Fruit fly (Drosophila melanogaster) whole organism, adult: ENCODE data around the gene CG13033.

Source experiments
- CG11617 ChIP-seq: fragments of 200-800 bp; sonication (Bioruptor generic); optimal IDR thresholded peaks from 2 replicates; lab custom pipeline; 2017; ENCODE audit warnings: mild to moderate bottlenecking, missing biosample characterization, missing genetic modification reagents, missing genetic modification characterization
- CG12768 ChIP-seq: fragments of 200-800 bp; sonication (Bioruptor generic); optimal IDR thresholded peaks from 2 replicates; lab custom pipeline; 2017; ENCODE audit warnings: missing biosample characterization, missing genetic modification characterization, mild to moderate bottlenecking, moderate library complexity, missing genetic modification reagents
- CG14711 ChIP-seq: fragments of 200-800 bp; sonication (Bioruptor generic); optimal IDR thresholded peaks from 2 replicates; lab custom pipeline; 2018; ENCODE audit warnings: missing biosample characterization, mild to moderate bottlenecking, missing genetic modification characterization, moderate library complexity
- CG1620 ChIP-seq: fragments of 200-800 bp; sonication (Bioruptor generic); optimal IDR thresholded peaks from 2 replicates; lab custom pipeline; 2016; ENCODE audit warnings: missing biosample characterization, missing genetic modification characterization
- CG33017 ChIP-seq: fragments of 200-800 bp; sonication (Bioruptor generic); optimal IDR thresholded peaks from 2 replicates; lab custom pipeline; 2018; ENCODE audit warnings: missing biosample characterization, mild to moderate bottlenecking, missing genetic modification characterization, moderate library complexity
- CG5204 ChIP-seq: fragments of 200-800 bp; sonication (Bioruptor generic); optimal IDR thresholded peaks from 2 replicates; lab custom pipeline; 2016; ENCODE audit warnings: missing biosample characterization, missing genetic modification characterization
- CG7045 ChIP-seq: fragments of 200-800 bp; sonication (Bioruptor generic); optimal IDR thresholded peaks from 2 replicates; lab custom pipeline; 2017; ENCODE audit warnings: missing biosample characterization, mild to moderate bottlenecking, missing genetic modification characterization
- CG7101 ChIP-seq: fragments of 200-800 bp; sonication (Bioruptor generic); optimal IDR thresholded peaks from 2 replicates; lab custom pipeline; 2018; ENCODE audit warnings: missing biosample characterization, mild to moderate bottlenecking, missing genetic modification characterization, moderate library complexity
- Clk ChIP-seq: fragments of 200-800 bp; sonication (Bioruptor generic); optimal IDR thresholded peaks from 2 replicates; lab custom pipeline; 2017; ENCODE audit warnings: missing biosample characterization, missing genetic modification characterization
- Crg-1 ChIP-seq: fragments of 200-800 bp; sonication (Bioruptor generic); optimal IDR thresholded peaks from 2 replicates; lab custom pipeline; 2016; ENCODE audit warnings: missing biosample characterization, missing genetic modification characterization
- Hr96 ChIP-seq: fragments of 200-800 bp; sonication (Bioruptor generic); optimal IDR thresholded peaks from 2 replicates; lab custom pipeline; 2016; ENCODE audit warnings: missing biosample characterization, missing genetic modification characterization
- Mnt ChIP-seq: fragments of 200-800 bp; sonication (Bioruptor generic); optimal IDR thresholded peaks from 2 replicates; lab custom pipeline; 2016; ENCODE audit warnings: missing biosample characterization, mild to moderate bottlenecking, missing genetic modification characterization
- bab1 ChIP-seq: fragments of 200-800 bp; sonication (Bioruptor generic); optimal IDR thresholded peaks from 3 replicates; lab custom pipeline; 2019; ENCODE audit warnings: missing biosample characterization, mild to moderate bottlenecking, missing genetic modification characterization, moderate library complexity
- cic ChIP-seq: fragments of 200-800 bp; sonication (Bioruptor generic); optimal IDR thresholded peaks from 2 replicates; lab custom pipeline; 2017; ENCODE audit warnings: missing biosample characterization, mild to moderate bottlenecking, missing genetic modification characterization, moderate library complexity
- cnc ChIP-seq, 2 experiments: fragments of >200 bp; optimal IDR thresholded peaks; 2 replicates each; lab custom pipeline; 2017
- kay ChIP-seq: fragments of 200-800 bp; sonication (Bioruptor generic); peaks from one replicate; lab custom pipeline; 2016; ENCODE audit warnings: missing biosample characterization, missing genetic modification characterization, borderline replicate concordance
- ovo ChIP-seq: fragments of 200-800 bp; sonication (Bioruptor generic); optimal IDR thresholded peaks from 2 replicates; lab custom pipeline; 2016; ENCODE audit warnings: missing biosample characterization, missing genetic modification characterization
- pad ChIP-seq: fragments of 200-800 bp; sonication (Bioruptor generic); optimal IDR thresholded peaks from 3 replicates; lab custom pipeline; 2017; ENCODE audit warnings: missing biosample characterization, missing genetic modification characterization, mild to moderate bottlenecking, moderate library complexity, missing genetic modification reagents
- tj ChIP-seq: fragments of 200-800 bp; sonication (Bioruptor generic); optimal IDR thresholded peaks from 3 replicates; lab custom pipeline; 2017; ENCODE audit warnings: missing biosample characterization, mild to moderate bottlenecking, missing genetic modification characterization, moderate library complexity
- toe ChIP-seq: fragments of 200-800 bp; sonication (Bioruptor generic); optimal IDR thresholded peaks from 2 replicates; lab custom pipeline; 2016; ENCODE audit warnings: missing biosample characterization, missing genetic modification characterization

Gene CG13033

dm6 chr3L:16584074-16584578 is 38.7 kb upstream of the CG13033 start, which contains the start of gene UQCR-C2:
Gene UQCR-C2 (plus strand): TSS chr3L:16584124.
- no peak for TF ChIP-seq cnc (optimal IDR thresholded peaks at IDR 0.05; lab: Kevin White, UChicago)
- TF ChIP-seq Clk (GFP tag; lab: Kevin White, UChicago) = no peak
- peak; percentile 48 for TF ChIP-seq CG11617 (GFP tag; lab: Kevin White, UChicago)
- TF ChIP-seq toe (GFP tag; lab: Kevin White, UChicago) = no peak
- peak; percentile 70 for TF ChIP-seq Mnt (GFP tag; lab: Kevin White, UChicago)
- no peak for TF ChIP-seq kay (GFP tag; lab: Kevin White, UChicago)
- TF ChIP-seq ovo (GFP tag; lab: Kevin White, UChicago) = no peak
- TF ChIP-seq pad (GFP tag; lab: Kevin White, UChicago) = no peak
- no peak for TF ChIP-seq CG12768 (GFP tag; lab: Kevin White, UChicago)
- no peak for TF ChIP-seq CG5204 (GFP tag; lab: Kevin White, UChicago)
- TF ChIP-seq bab1 (GFP tag; lab: Kevin White, UChicago) = peak; percentile 76
- peak; percentile 30 for TF ChIP-seq CG14711 (tag; lab: Kevin White, UChicago)
- no peak for TF ChIP-seq CG7045
- TF ChIP-seq CG1620 = peak; percentile 68
- peak; percentile 29 for TF ChIP-seq Crg-1 (GFP tag; lab: Kevin White, UChicago)
- TF ChIP-seq CG7101 (tag; lab: Kevin White, UChicago) = peak; percentile 54
- TF ChIP-seq Hr96 (GFP tag; lab: Kevin White, UChicago) = no peak
- peak; percentile 47 for TF ChIP-seq cic (GFP tag; lab: Kevin White, UChicago)
- TF ChIP-seq tj (GFP tag; lab: Kevin White, UChicago) = peak; percentile 54
- TF ChIP-seq CG33017 = peak; percentile 5

- TF ChIP-seq CG14711 (tag; lab: Kevin White, UChicago) (peak; percentile 49), CG12768 (GFP tag; lab: Kevin White, UChicago) (peak; percentile 2), Mnt (GFP tag; lab: Kevin White, UChicago) (no peak), CG1620 (no peak), bab1 (GFP tag; lab: Kevin White, UChicago) (peak; percentile 61), toe (GFP tag; lab: Kevin White, UChicago) (no peak), ovo (GFP tag; lab: Kevin White, UChicago) (no peak), pad (GFP tag; lab: Kevin White, UChicago) (peak; percentile 20), CG11617 (GFP tag; lab: Kevin White, UChicago) (peak; percentile 38), Hr96 (GFP tag; lab: Kevin White, UChicago) (no peak), cnc (optimal IDR thresholded peaks at IDR 0.05; lab: Kevin White, UChicago) (peak in 1 of 2 experiments; percentile 35), tj (GFP tag; lab: Kevin White, UChicago) (peak; percentile 33), kay (GFP tag; lab: Kevin White, UChicago) (no peak), cic (GFP tag; lab: Kevin White, UChicago) (no peak), Clk (GFP tag; lab: Kevin White, UChicago) (no peak), Crg-1 (GFP tag; lab: Kevin White, UChicago) (peak; percentile 16), CG33017 (peak; percentile 63), CG5204 (GFP tag; lab: Kevin White, UChicago) (no peak), CG7045 (peak; percentile 41), CG7101 (tag; lab: Kevin White, UChicago) (peak; percentile 62)
Observed at dm6 chr3L:16582678-16583315, 37.4 kb upstream of the CG13033 start, which contains the start of gene Rpn12. Gene Rpn12 (plus strand): TSS chr3L:16583028.

dm6 chr3L:16581201-16581705 is 35.8 kb upstream of the CG13033 start, which contains the start of gene Smn:
Gene Smn (minus strand): TSS chr3L:16581547.
- TF ChIP-seq kay (GFP tag; lab: Kevin White, UChicago) (no peak), Hr96 (GFP tag; lab: Kevin White, UChicago) (no peak), ovo (GFP tag; lab: Kevin White, UChicago) (peak; percentile 34), CG7045 (no peak), CG1620 (peak; percentile 56), tj (GFP tag; lab: Kevin White, UChicago) (peak; percentile 28), CG12768 (GFP tag; lab: Kevin White, UChicago) (peak; percentile 28), Mnt (GFP tag; lab: Kevin White, UChicago) (peak; percentile 49), Clk (GFP tag; lab: Kevin White, UChicago) (peak; percentile 4), bab1 (GFP tag; lab: Kevin White, UChicago) (peak; percentile 68), CG14711 (tag; lab: Kevin White, UChicago) (peak; percentile 47), CG33017 (peak; percentile 54), CG5204 (GFP tag; lab: Kevin White, UChicago) (no peak), CG7101 (tag; lab: Kevin White, UChicago) (peak; percentile 64), Crg-1 (GFP tag; lab: Kevin White, UChicago) (peak; percentile 82), cic (GFP tag; lab: Kevin White, UChicago) (no peak), pad (GFP tag; lab: Kevin White, UChicago) (peak; percentile 69), CG11617 (GFP tag; lab: Kevin White, UChicago) (peak; percentile 63)

dm6 chr3L:16580049-16580448 is 34.6 kb upstream of the CG13033 start, which contains the start of gene nxf2:
Gene nxf2 (minus strand): TSS chr3L:16580306.
- TF ChIP-seq CG12768 (GFP tag; lab: Kevin White, UChicago) (no peak), CG5204 (GFP tag; lab: Kevin White, UChicago) (no peak), Hr96 (GFP tag; lab: Kevin White, UChicago) (no peak), Clk (GFP tag; lab: Kevin White, UChicago) (no peak), kay (GFP tag; lab: Kevin White, UChicago) (no peak), Mnt (GFP tag; lab: Kevin White, UChicago) (no peak), bab1 (GFP tag; lab: Kevin White, UChicago) (peak; percentile 65), CG11617 (GFP tag; lab: Kevin White, UChicago) (no peak), Crg-1 (GFP tag; lab: Kevin White, UChicago) (no peak), CG7101 (tag; lab: Kevin White, UChicago) (no peak), pad (GFP tag; lab: Kevin White, UChicago) (no peak), cic (GFP tag; lab: Kevin White, UChicago) (no peak), CG14711 (tag; lab: Kevin White, UChicago) (no peak), ovo (GFP tag; lab: Kevin White, UChicago) (peak; percentile 54), CG7045 (no peak), CG1620 (no peak), toe (GFP tag; lab: Kevin White, UChicago) (no peak), CG33017 (no peak), cnc (optimal IDR thresholded peaks at IDR 0.05; lab: Kevin White, UChicago) (no peak), tj (GFP tag; lab: Kevin White, UChicago) (peak; percentile 98)
